Worm (Caenorhabditis elegans): Measurements from ENCODE around the gene atg-7.

ce11 chrIV:11118837-11119491 lies 38.1 kb upstream of the atg-7 start, which contains the start of the genes imp-2 and enpl-1:
- TF ChIP-seq flt-1 (GFP tag; IDR thresholded peaks at IDR 0.05): 0 out of 2 replicates have a peak, but pooled peaks have one; percentile 36
- TF ChIP-seq B0310.2 (tag; optimal IDR thresholded peaks at IDR 0.05): no peak
- no peak for TF ChIP-seq tbx-11 (GFP tag; IDR thresholded peaks at IDR 0.05)
- no peak for TF ChIP-seq scrt-1 (GFP tag; IDR thresholded peaks at IDR 0.05)
- no peak for TF ChIP-seq sea-1 (GFP tag; conservative IDR thresholded peaks at IDR 0.05)
- TF ChIP-seq tbx-37 (GFP tag; conservative IDR thresholded peaks at IDR 0.05): no peak
- no peak for TF ChIP-seq ama-1 (optimal IDR thresholded peaks at IDR 0.05)
- TF ChIP-seq ets-7 (tag; optimal IDR thresholded peaks at IDR 0.05): no peak

All from whole organism, early embryonic.